Fruit fly (Drosophila melanogaster) whole organism, pupa: ENCODE data around the gene Shawl.

ENCODE experiments used
- CG13204 ChIP-seq: fragments of 200-800 bp; sonication (Bioruptor generic); optimal IDR thresholded peaks from 2 replicates; lab custom pipeline; 2018; ENCODE audit warnings: missing biosample characterization, mild to moderate bottlenecking, missing genetic modification characterization, moderate library complexity
- CG14655 ChIP-seq: fragments of 200-800 bp; sonication (Bioruptor generic); optimal IDR thresholded peaks from 3 replicates; lab custom pipeline; 2017; ENCODE audit warnings: mild to moderate bottlenecking, missing biosample characterization, missing genetic modification reagents, missing genetic modification characterization
- CG17806 ChIP-seq: fragments of 200-800 bp; sonication (Bioruptor generic); optimal IDR thresholded peaks from 2 replicates; lab custom pipeline; 2018; ENCODE audit warnings: missing biosample characterization, mild to moderate bottlenecking, missing genetic modification characterization, moderate library complexity
- CG32121 ChIP-seq: fragments of 200-800 bp; sonication (Bioruptor generic); IDR thresholded peaks from 2 replicates; pipeline ENCODE4 v1.3.6; 2022; ENCODE audit warnings: missing biosample characterization, missing genetic modification characterization
- CG34367 ChIP-seq: fragments of 200-800 bp; sonication (Bioruptor generic); optimal IDR thresholded peaks from 2 replicates; lab custom pipeline; 2018; ENCODE audit warnings: missing biosample characterization, mild to moderate bottlenecking, missing genetic modification characterization
- CG4496 ChIP-seq: fragments of 200-800 bp; sonication (Bioruptor generic); IDR thresholded peaks from 3 replicates; pipeline ENCODE4 v1.3.6; 2022; ENCODE audit warnings: missing biosample characterization, missing genetic modification characterization
- CG8301 ChIP-seq: fragments of 200-800 bp; sonication (Bioruptor generic); optimal IDR thresholded peaks from 2 replicates; lab custom pipeline; 2018; ENCODE audit warnings: missing biosample characterization, mild to moderate bottlenecking, missing genetic modification characterization
- D1 ChIP-seq: fragments of 200-800 bp; sonication (Bioruptor generic); optimal IDR thresholded peaks from 2 replicates; lab custom pipeline; 2018; ENCODE audit warnings: missing biosample characterization, mild to moderate bottlenecking, missing genetic modification characterization, moderate library complexity
- EcR ChIP-seq: fragments of 200-800 bp; sonication (Bioruptor generic); optimal IDR thresholded peaks from 3 replicates; lab custom pipeline; 2019; ENCODE audit warnings: missing biosample characterization, missing genetic modification characterization, mild to moderate bottlenecking, moderate library complexity, missing genetic modification reagents
- Pif1A ChIP-seq: fragments of 200-800 bp; sonication (Bioruptor generic); optimal IDR thresholded peaks from 3 replicates; lab custom pipeline; 2016; ENCODE audit warnings: missing biosample characterization, missing genetic modification characterization
- Pif1B ChIP-seq: fragments of 200-800 bp; sonication (Bioruptor generic); optimal IDR thresholded peaks from 3 replicates; lab custom pipeline; 2016; ENCODE audit warnings: missing biosample characterization, missing genetic modification characterization
- Snoo ChIP-seq: fragments of 200-800 bp; sonication (Bioruptor generic); optimal IDR thresholded peaks from 3 replicates; lab custom pipeline; 2017; ENCODE audit warnings: missing biosample characterization, mild to moderate bottlenecking, missing genetic modification characterization, inconsistent platforms
- fd96Ca ChIP-seq: fragments of 200-800 bp; sonication (Bioruptor generic); IDR thresholded peaks from 3 replicates; pipeline ENCODE4 v1.3.6; 2022; ENCODE audit warnings: missing biosample characterization, missing genetic modification characterization

DNA sequence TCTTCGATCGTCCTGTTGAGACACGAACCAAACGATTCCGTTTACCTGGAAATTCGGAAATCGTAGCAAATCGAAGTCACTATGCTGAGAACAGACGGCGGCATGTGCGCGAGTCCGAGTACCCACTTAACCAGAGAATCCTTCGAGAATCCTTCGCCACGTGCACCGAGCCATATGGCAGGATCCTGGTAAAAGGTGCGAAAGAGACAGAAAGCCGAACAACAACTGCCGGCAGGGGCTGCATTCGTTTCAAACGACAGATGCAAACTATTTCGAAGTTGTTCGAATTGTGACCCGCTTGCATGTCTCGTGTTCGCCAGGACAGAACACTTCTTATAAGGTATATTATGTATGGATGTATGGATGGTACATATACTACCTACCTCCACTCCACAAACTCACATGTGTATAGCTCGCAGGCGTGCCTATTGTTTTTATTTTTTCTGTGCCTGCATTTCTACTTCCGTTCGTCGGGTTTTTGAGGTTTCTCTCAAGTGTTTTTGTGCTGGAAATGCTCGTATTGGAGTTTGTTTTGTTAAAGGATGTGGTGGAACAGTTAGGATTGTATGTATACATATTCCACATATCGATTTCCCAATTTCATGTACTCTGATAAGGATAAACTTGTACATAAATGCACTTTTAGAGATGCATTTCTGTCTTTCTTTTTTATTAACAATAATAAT, 39.6 kb upstream of the Shawl start:
- no peak for TF ChIP-seq Pif1A (GFP tag; lab: Kevin White, UChicago)
- no peak for TF ChIP-seq CG8301
- TF ChIP-seq CG34367 (tag; lab: Kevin White, UChicago): no peak
- no peak for TF ChIP-seq CG17806
- no peak for TF ChIP-seq fd96Ca (GFP tag; lab: Robert Waterston, UW)
- TF ChIP-seq D1 (tag; lab: Kevin White, UChicago): no peak
- TF ChIP-seq CG14655 (GFP tag; lab: Kevin White, UChicago): no peak
- no peak for TF ChIP-seq CG13204
- no peak for TF ChIP-seq EcR (GFP tag; lab: Kevin White, UChicago)
- TF ChIP-seq Snoo (tag; lab: Kevin White, UChicago): no peak
- no peak for TF ChIP-seq CG32121
- TF ChIP-seq CG4496 (GFP tag; lab: Robert Waterston, UW): no peak
- TF ChIP-seq Pif1B (GFP tag; lab: Kevin White, UChicago): no peak
